Worm (Caenorhabditis elegans) whole organism, L1 larva: Measurements from ENCODE around the gene srx-93.
A peak's percentile ranks its signal among the peaks of the same experiment; 100 is the strongest.

Experiments used
- C16A3.4 ChIP-seq: fragments of 150-350 bp; optimal IDR thresholded peaks from 2 replicates; lab custom pipeline; 2014; ENCODE audit warnings: missing biosample characterization, missing genetic modification characterization
- Y116A8C.19 ChIP-seq: sonication (generic microtip); optimal IDR thresholded peaks from 2 replicates; lab custom pipeline; 2016; ENCODE audit warnings: missing compliant biosample characterization, missing genetic modification characterization, borderline replicate concordance
- aha-1 ChIP-seq: fragments of 150-350 bp; optimal IDR thresholded peaks from 2 replicates; lab custom pipeline; 2014; ENCODE audit warnings: missing biosample characterization, missing genetic modification characterization
- blmp-1 ChIP-seq: fragments of 150-350 bp; optimal IDR thresholded peaks from 2 replicates; lab custom pipeline; 2014; ENCODE audit warnings: missing biosample characterization, missing genetic modification characterization
- ceh-8 ChIP-seq: fragments of 200-800 bp; sonication (Bioruptor generic); optimal IDR thresholded peaks from 2 replicates; lab custom pipeline; 2018; ENCODE audit warnings: mild to moderate bottlenecking, missing genetic modification characterization, moderate library complexity, missing compliant biosample characterization
- ceh-88 ChIP-seq: fragments of 200-800 bp; sonication (Bioruptor generic); IDR thresholded peaks from 2 replicates; pipeline ENCODE4 v1.3.6; 2022; ENCODE audit warnings: missing genetic modification characterization, missing compliant biosample characterization
- ceh-90 ChIP-seq: sonication (generic microtip); optimal IDR thresholded peaks from 2 replicates; lab custom pipeline; 2016; ENCODE audit warnings: missing genetic modification characterization, missing compliant biosample characterization
- dpl-1 ChIP-seq, 3 experiments: fragments of 150-350 bp in 2 of 3; sonication (generic microtip) in 1 of 3; optimal IDR thresholded peaks; 2 replicates each; lab custom pipeline; 2014 to 2017; ENCODE audit warnings: missing biosample characterization in 3 of 3, missing genetic modification characterization in 3 of 3, missing genetic modification reagents in 3 of 3
- efl-1 ChIP-seq, 4 experiments: fragments of 150-350 bp; optimal IDR thresholded peaks in 3 of 4; peaks in 1 of 4; 1 replicate in 1 of 4; 2 replicates in 3 of 4; lab custom pipeline; 2014; ENCODE audit warnings: missing biosample characterization in 2 of 4, missing genetic modification characterization in 2 of 4, missing genetic modification reagents in 2 of 4
- egl-27 ChIP-seq, 2 experiments: fragments of 150-350 bp in 1 of 2; sonication (generic microtip); optimal IDR thresholded peaks; 3 replicates each; lab custom pipeline; 2017 to 2018; ENCODE audit warnings: missing biosample characterization in 2 of 2, missing genetic modification characterization in 2 of 2, missing genetic modification reagents in 2 of 2
- elt-3 ChIP-seq, 6 experiments: fragments of 150-350 bp in 1 of 6; sonication (generic microtip); optimal IDR thresholded peaks; 2 replicates each; lab custom pipeline; 2017 to 2018; ENCODE audit warnings: missing biosample characterization in 6 of 6, missing genetic modification characterization in 6 of 6, inconsistent platforms in 1 of 6
- fkh-4 ChIP-seq: sonication (generic microtip); optimal IDR thresholded peaks from 2 replicates; lab custom pipeline; 2016; ENCODE audit warnings: missing compliant biosample characterization, missing genetic modification characterization, borderline replicate concordance
- fos-1 ChIP-seq: fragments of 150-350 bp; optimal IDR thresholded peaks from 2 replicates; lab custom pipeline; 2014; ENCODE audit warnings: missing biosample characterization, missing genetic modification characterization
- irx-1 ChIP-seq: sonication (generic microtip); optimal IDR thresholded peaks from 2 replicates; lab custom pipeline; 2016; ENCODE audit warnings: missing genetic modification characterization, missing compliant biosample characterization
- jun-1 ChIP-seq: fragments of 150-350 bp; optimal IDR thresholded peaks from 2 replicates; lab custom pipeline; 2014; ENCODE audit warnings: missing biosample characterization, missing genetic modification reagents, missing genetic modification characterization
- lin-14 ChIP-seq: fragments of 200-800 bp; sonication (Bioruptor generic); optimal IDR thresholded peaks from 2 replicates; lab custom pipeline; 2018; ENCODE audit warnings: mild to moderate bottlenecking, missing genetic modification characterization, moderate library complexity, missing compliant biosample characterization
- lin-35 ChIP-seq, 2 experiments: fragments of 150-350 bp; optimal IDR thresholded peaks; 2 replicates each; lab custom pipeline; 2014; ENCODE audit warnings: missing biosample characterization in 2 of 2, missing genetic modification characterization in 2 of 2, missing genetic modification reagents in 2 of 2
- lir-3 ChIP-seq: sonication (generic microtip); optimal IDR thresholded peaks from 2 replicates; lab custom pipeline; 2016; ENCODE audit warnings: mild to moderate bottlenecking, missing genetic modification characterization, moderate library complexity, missing compliant biosample characterization; ENCODE audit not compliant: poor library complexity
- lsy-2 ChIP-seq, 2 experiments: fragments of 150-350 bp; optimal IDR thresholded peaks; 2 replicates each; lab custom pipeline; 2014; ENCODE audit warnings: missing biosample characterization in 2 of 2, missing genetic modification characterization in 2 of 2
- mab-9 ChIP-seq: fragments of 200-800 bp; sonication (Bioruptor generic); IDR thresholded peaks from 2 replicates; pipeline ENCODE4 v1.3.6; 2022; ENCODE audit warnings: missing genetic modification reagents, missing genetic modification characterization, missing compliant biosample characterization
- mdl-1 ChIP-seq, 2 experiments: fragments of 150-350 bp; optimal IDR thresholded peaks; 2 replicates each; lab custom pipeline; 2014 to 2017; ENCODE audit warnings: missing biosample characterization in 2 of 2, missing genetic modification characterization in 2 of 2, inconsistent platforms in 1 of 2
- nhr-11 ChIP-seq: fragments of 150-350 bp; optimal IDR thresholded peaks from 2 replicates; lab custom pipeline; 2014; ENCODE audit warnings: missing biosample characterization, missing genetic modification characterization
- nhr-12 ChIP-seq: sonication (generic microtip); optimal IDR thresholded peaks from 2 replicates; lab custom pipeline; 2017; ENCODE audit warnings: missing biosample characterization, missing genetic modification characterization
- nhr-19 ChIP-seq: fragments of 200-800 bp; sonication (Bioruptor generic); conservative IDR thresholded peaks from 2 replicates; pipeline ENCODE4 v1.3.6; 2022; ENCODE audit warnings: missing genetic modification characterization, missing compliant biosample characterization
- nhr-20 ChIP-seq: sonication (generic microtip); optimal IDR thresholded peaks from 2 replicates; lab custom pipeline; 2016; ENCODE audit warnings: mild to moderate bottlenecking, missing genetic modification characterization, missing compliant biosample characterization
- nhr-28 ChIP-seq: fragments of 150-350 bp; optimal IDR thresholded peaks from 2 replicates; lab custom pipeline; 2014; ENCODE audit warnings: missing biosample characterization, missing genetic modification characterization
- nhr-76 ChIP-seq: sonication (generic microtip); optimal IDR thresholded peaks from 2 replicates; lab custom pipeline; 2017; ENCODE audit warnings: missing biosample characterization, missing genetic modification characterization
- nhr-84 ChIP-seq: sonication (generic microtip); optimal IDR thresholded peaks from 2 replicates; lab custom pipeline; 2017; ENCODE audit warnings: missing biosample characterization, missing genetic modification characterization
- nhr-85 ChIP-seq: sonication (generic microtip); peaks from one replicate; lab custom pipeline; 2016; ENCODE audit warnings: missing genetic modification characterization, inconsistent platforms, missing compliant biosample characterization
- nhr-90 ChIP-seq: sonication (generic microtip); optimal IDR thresholded peaks from 2 replicates; lab custom pipeline; 2016; ENCODE audit warnings: mild to moderate bottlenecking, missing genetic modification characterization, missing compliant biosample characterization; ENCODE audit not compliant: poor library complexity
- pax-3 ChIP-seq: fragments of 200-800 bp; sonication (Bioruptor generic); optimal IDR thresholded peaks from 2 replicates; lab custom pipeline; 2018; ENCODE audit warnings: mild to moderate bottlenecking, missing genetic modification characterization, moderate library complexity, missing compliant biosample characterization
- snpc-4 ChIP-seq: fragments of 150-350 bp; optimal IDR thresholded peaks from 2 replicates; lab custom pipeline; 2014; ENCODE audit warnings: missing biosample characterization, missing genetic modification characterization
- swsn-7 ChIP-seq: sonication (generic microtip); optimal IDR thresholded peaks from 2 replicates; lab custom pipeline; 2016; ENCODE audit warnings: missing genetic modification characterization, missing compliant biosample characterization
- tbx-2 ChIP-seq: sonication (generic microtip); optimal IDR thresholded peaks from 2 replicates; lab custom pipeline; 2016; ENCODE audit warnings: missing genetic modification characterization, missing compliant biosample characterization
- unc-130 ChIP-seq: fragments of 150-350 bp; optimal IDR thresholded peaks from 2 replicates; lab custom pipeline; 2017; ENCODE audit warnings: missing biosample characterization, missing genetic modification characterization, inconsistent platforms
- unc-62 ChIP-seq: fragments of 150-350 bp; optimal IDR thresholded peaks from 2 replicates; lab custom pipeline; 2014; ENCODE audit warnings: missing biosample characterization, missing genetic modification reagents, missing genetic modification characterization
- unc-98 ChIP-seq: fragments of 200-800 bp; sonication (Bioruptor generic); IDR thresholded peaks from 2 replicates; pipeline ENCODE4 v1.3.6; 2022; ENCODE audit warnings: missing genetic modification characterization, missing compliant biosample characterization
- zag-1 ChIP-seq: fragments of 150-350 bp; optimal IDR thresholded peaks from 2 replicates; lab custom pipeline; 2014; ENCODE audit warnings: missing biosample characterization, missing genetic modification characterization

Gene srx-93

ce11 chrV:3610709-3611108 lies 9.8 kb downstream of the srx-93 start:
- TF ChIP-seq fos-1 (tag; lab: Kevin White, UChicago) (no peak), nhr-20 (peak; percentile 77), tbx-2 (tag; lab: Kevin White, UChicago) (peak; percentile 2), fkh-4 (tag; lab: Kevin White, UChicago) (no peak), elt-3 (tag; optimal IDR thresholded peaks at IDR 0.05; lab: Kevin White, UChicago) (peak in 5 of 6 experiments; percentile 36 to 99 (median 89)), nhr-85 (tag; lab: Kevin White, UChicago) (peak; percentile 61), blmp-1 (tag; lab: Kevin White, UChicago) (peak; percentile 84), nhr-84 (tag; lab: Kevin White, UChicago) (no peak), dpl-1 (GFP tag; optimal IDR thresholded peaks at IDR 0.05; lab: Kevin White, UChicago) (peak in 1 of 3 experiments; percentile 15), C16A3.4 (tag; lab: Kevin White, UChicago) (peak; percentile 40), nhr-12 (tag; lab: Kevin White, UChicago) (no peak), lir-3 (tag; lab: Kevin White, UChicago) (no peak), nhr-11 (tag; lab: Kevin White, UChicago) (no peak), zag-1 (tag; lab: Kevin White, UChicago) (no peak), lsy-2 (tag; optimal IDR thresholded peaks at IDR 0.05; lab: Kevin White, UChicago) (peak in 1 of 2 experiments; percentile 49), lin-14 (GFP tag; lab: Kevin White, UChicago) (peak; percentile 56), mdl-1 (tag; optimal IDR thresholded peaks at IDR 0.05; lab: Kevin White, UChicago) (peak in 1 of 2 experiments; percentile 76), unc-62 (no peak), Y116A8C.19 (tag; lab: Kevin White, UChicago) (no peak), unc-130 (tag; lab: Kevin White, UChicago) (peak; percentile 87), mab-9 (no peak)
- TF ChIP-seq, all 84 proteins: peak for 11

- TF ChIP-seq blmp-1 (tag; lab: Kevin White, UChicago) (peak; percentile 68), nhr-90 (peak; percentile 2), ceh-8 (GFP tag; lab: Kevin White, UChicago) (no peak), lin-35 (GFP tag; optimal IDR thresholded peaks at IDR 0.05; lab: Kevin White, UChicago) (peak in 1 of 2 experiments; percentile 25), efl-1 (optimal IDR thresholded peaks at IDR 0.05; lab: Kevin White, UChicago) (no peak), efl-1 (GFP tag; optimal IDR thresholded peaks at IDR 0.05 in 1 of 2; lab: Kevin White, UChicago) (no peak), nhr-12 (tag; lab: Kevin White, UChicago) (no peak), lsy-2 (tag; optimal IDR thresholded peaks at IDR 0.05; lab: Kevin White, UChicago) (peak in 1 of 2 experiments; percentile 11), ceh-88 (GFP tag; lab: Robert Waterston, UW) (no peak), jun-1 (tag; lab: Kevin White, UChicago) (no peak), unc-98 (GFP tag; lab: Robert Waterston, UW) (no peak), nhr-19 (GFP tag; lab: Robert Waterston, UW) (peak; percentile 40), elt-3 (tag; optimal IDR thresholded peaks at IDR 0.05; lab: Kevin White, UChicago) (peak in 3 of 6 experiments; percentile 49 to 94 (median 67)), nhr-76 (no peak), nhr-85 (tag; lab: Kevin White, UChicago) (peak; percentile 21), egl-27 (tag; optimal IDR thresholded peaks at IDR 0.05; lab: Kevin White, UChicago) (no peak), mab-9 (no peak), pax-3 (tag; lab: Kevin White, UChicago) (no peak), ceh-90 (tag; lab: Kevin White, UChicago) (no peak), nhr-28 (no peak), fkh-4 (tag; lab: Kevin White, UChicago) (no peak), mdl-1 (tag; optimal IDR thresholded peaks at IDR 0.05; lab: Kevin White, UChicago) (peak in 1 of 2 experiments; percentile 52), nhr-20 (peak; percentile 67), fos-1 (tag; lab: Kevin White, UChicago) (no peak), swsn-7 (tag; lab: Kevin White, UChicago) (no peak), aha-1 (no peak), nhr-11 (tag; lab: Kevin White, UChicago) (no peak), unc-130 (tag; lab: Kevin White, UChicago) (peak; percentile 39), irx-1 (no peak), snpc-4 (tag; lab: Kevin White, UChicago) (no peak)
These were observed 14.1 kb downstream of the srx-93 start for ce11 chrV:3606391-3606790.
